Worm (Caenorhabditis elegans) whole organism, L2 larva: ENCODE measurements around the gene cpsf-3.

ENCODE experiments used
- C34F6.9 ChIP-seq: fragments of 150-350 bp; optimal IDR thresholded peaks from 2 replicates; lab custom pipeline; 2014; ENCODE audit warnings: missing biosample characterization, missing genetic modification characterization
- F13H6.1 ChIP-seq: sonication (generic microtip); optimal IDR thresholded peaks from 2 replicates; lab custom pipeline; 2016; ENCODE audit warnings: missing genetic modification characterization, missing compliant biosample characterization
- R02D3.7 ChIP-seq: fragments of 150-350 bp; optimal IDR thresholded peaks from 2 replicates; lab custom pipeline; 2014; ENCODE audit warnings: missing biosample characterization, missing genetic modification characterization
- Y55F3AM.14 ChIP-seq: fragments of 200-800 bp; sonication (Bioruptor generic); optimal IDR thresholded peaks from 2 replicates; lab custom pipeline; 2018; ENCODE audit warnings: mild to moderate bottlenecking, missing genetic modification characterization, missing compliant biosample characterization
- ZK546.5 ChIP-seq: sonication (generic microtip); optimal IDR thresholded peaks from 2 replicates; lab custom pipeline; 2017; ENCODE audit warnings: missing biosample characterization, missing genetic modification characterization
- alr-1 ChIP-seq: fragments of 150-350 bp; optimal IDR thresholded peaks from 2 replicates; lab custom pipeline; 2014; ENCODE audit warnings: missing biosample characterization, missing genetic modification characterization
- aly-2 ChIP-seq: fragments of 150-350 bp; optimal IDR thresholded peaks from 2 replicates; lab custom pipeline; 2014; ENCODE audit warnings: missing biosample characterization, missing genetic modification characterization
- ama-1 ChIP-seq: fragments of 150-350 bp; optimal IDR thresholded peaks from 2 replicates; lab custom pipeline; 2018; ENCODE audit warnings: inconsistent platforms
- blmp-1 ChIP-seq: sonication (generic microtip); optimal IDR thresholded peaks from 2 replicates; lab custom pipeline; 2017; ENCODE audit warnings: missing genetic modification characterization, mild to moderate bottlenecking, missing compliant biosample characterization, antibody characterized with exemption, moderate library complexity; ENCODE audit not compliant: insufficient read depth
- ceh-16 ChIP-seq: fragments of 150-350 bp; optimal IDR thresholded peaks from 2 replicates; lab custom pipeline; 2014; ENCODE audit warnings: missing biosample characterization, missing genetic modification characterization
- ceh-82 ChIP-seq: fragments of 150-350 bp; optimal IDR thresholded peaks from 2 replicates; lab custom pipeline; 2014; ENCODE audit warnings: missing biosample characterization, missing genetic modification characterization
- crh-2 ChIP-seq: sonication (generic microtip); optimal IDR thresholded peaks from 2 replicates; lab custom pipeline; 2017; ENCODE audit warnings: missing biosample characterization, missing genetic modification characterization
- egl-27 ChIP-seq: sonication (generic microtip); optimal IDR thresholded peaks from 3 replicates; lab custom pipeline; 2017; ENCODE audit warnings: missing biosample characterization, missing genetic modification reagents, missing genetic modification characterization
- elt-1 ChIP-seq: fragments of 150-350 bp; optimal IDR thresholded peaks from 2 replicates; lab custom pipeline; 2014; ENCODE audit warnings: missing biosample characterization, missing genetic modification characterization
- elt-3 ChIP-seq: sonication (generic microtip); optimal IDR thresholded peaks from 2 replicates; lab custom pipeline; 2017; ENCODE audit warnings: missing biosample characterization, missing genetic modification characterization
- fos-1 ChIP-seq: fragments of 150-350 bp; optimal IDR thresholded peaks from 2 replicates; lab custom pipeline; 2014; ENCODE audit warnings: missing biosample characterization, missing genetic modification characterization
- gmeb-1 ChIP-seq: fragments of 150-350 bp; optimal IDR thresholded peaks from 2 replicates; lab custom pipeline; 2014; ENCODE audit warnings: missing biosample characterization, missing genetic modification characterization
- lin-11 ChIP-seq: fragments of 150-350 bp; sonication (generic microtip); optimal IDR thresholded peaks from 2 replicates; lab custom pipeline; 2014; ENCODE audit warnings: missing biosample characterization, missing genetic modification characterization, inconsistent platforms, mixed read lengths
- lin-13 ChIP-seq: fragments of 150-350 bp; optimal IDR thresholded peaks from 2 replicates; lab custom pipeline; 2014; ENCODE audit warnings: missing biosample characterization, missing genetic modification reagents, missing genetic modification characterization
- lsy-2 ChIP-seq, 2 experiments: fragments of 150-350 bp in 1 of 2; sonication (generic microtip) in 1 of 2; optimal IDR thresholded peaks; 2 replicates each; lab custom pipeline; 2014 to 2017; ENCODE audit warnings: missing biosample characterization in 2 of 2, missing genetic modification characterization in 2 of 2
- mab-5 ChIP-seq: fragments of 150-350 bp; optimal IDR thresholded peaks from 2 replicates; lab custom pipeline; 2014; ENCODE audit warnings: missing biosample characterization, missing genetic modification characterization
- mbf-1 ChIP-seq: sonication (generic microtip); optimal IDR thresholded peaks from 2 replicates; lab custom pipeline; 2017; ENCODE audit warnings: missing biosample characterization, missing genetic modification characterization
- mdl-1 ChIP-seq, 2 experiments: fragments of 150-350 bp in 1 of 2; sonication (generic microtip) in 1 of 2; optimal IDR thresholded peaks; 2 replicates each; lab custom pipeline; 2017; ENCODE audit warnings: missing biosample characterization in 2 of 2, missing genetic modification characterization in 2 of 2
- nhr-10 ChIP-seq: sonication (generic microtip); optimal IDR thresholded peaks from 2 replicates; lab custom pipeline; 2017; ENCODE audit warnings: missing biosample characterization, missing genetic modification characterization
- nhr-11 ChIP-seq: fragments of 150-350 bp; optimal IDR thresholded peaks from 2 replicates; lab custom pipeline; 2014; ENCODE audit warnings: missing biosample characterization, missing genetic modification characterization
- nhr-12 ChIP-seq: fragments of 150-350 bp; optimal IDR thresholded peaks from 2 replicates; lab custom pipeline; 2014; ENCODE audit warnings: missing biosample characterization, missing genetic modification characterization
- nhr-129 ChIP-seq: fragments of 150-350 bp; optimal IDR thresholded peaks from 2 replicates; lab custom pipeline; 2014; ENCODE audit warnings: missing biosample characterization, missing genetic modification characterization
- nhr-21 ChIP-seq: fragments of 150-350 bp; optimal IDR thresholded peaks from 2 replicates; lab custom pipeline; 2014; ENCODE audit warnings: missing biosample characterization, missing genetic modification characterization
- nhr-237 ChIP-seq: fragments of 150-350 bp; optimal IDR thresholded peaks from 2 replicates; lab custom pipeline; 2014; ENCODE audit warnings: missing biosample characterization, missing genetic modification characterization
- nhr-25 ChIP-seq: fragments of 150-350 bp; sonication (generic microtip); optimal IDR thresholded peaks from 3 replicates; lab custom pipeline; 2014; ENCODE audit warnings: missing biosample characterization, missing genetic modification characterization
- nhr-6 ChIP-seq: fragments of 150-350 bp; optimal IDR thresholded peaks from 2 replicates; lab custom pipeline; 2014; ENCODE audit warnings: missing biosample characterization, missing genetic modification characterization
- peb-1 ChIP-seq: fragments of 150-350 bp; optimal IDR thresholded peaks from 2 replicates; lab custom pipeline; 2014; ENCODE audit warnings: missing biosample characterization, missing genetic modification characterization
- skn-1 ChIP-seq: sonication (generic microtip); optimal IDR thresholded peaks from 2 replicates; lab custom pipeline; 2017; ENCODE audit warnings: missing biosample characterization, missing genetic modification characterization
- sma-3 ChIP-seq: sonication (generic microtip); optimal IDR thresholded peaks from 2 replicates; lab custom pipeline; 2016; ENCODE audit warnings: missing genetic modification reagents, missing genetic modification characterization, missing compliant biosample characterization
- sma-9 ChIP-seq, 2 experiments: fragments of 150-350 bp in 1 of 2; sonication (generic microtip) in 1 of 2; optimal IDR thresholded peaks; 2 replicates each; lab custom pipeline; 2014 to 2016; ENCODE audit warnings: missing genetic modification characterization in 2 of 2, mild to moderate bottlenecking in 1 of 2, missing biosample characterization in 1 of 2, missing compliant biosample characterization in 1 of 2, missing genetic modification reagents in 1 of 2, moderate library complexity in 1 of 2
- snpc-4 ChIP-seq: fragments of 150-350 bp; optimal IDR thresholded peaks from 2 replicates; lab custom pipeline; 2014; ENCODE audit warnings: missing biosample characterization, missing genetic modification characterization
- unc-39 ChIP-seq: fragments of 150-350 bp; optimal IDR thresholded peaks from 2 replicates; lab custom pipeline; 2014; ENCODE audit warnings: missing biosample characterization, missing genetic modification characterization
- unc-55 ChIP-seq: fragments of 150-350 bp; sonication (generic microtip); optimal IDR thresholded peaks from 3 replicates; lab custom pipeline; 2014; ENCODE audit warnings: missing biosample characterization, missing genetic modification reagents, missing genetic modification characterization
- unc-62 ChIP-seq: fragments of 150-350 bp; optimal IDR thresholded peaks from 2 replicates; lab custom pipeline; 2014; ENCODE audit warnings: missing biosample characterization, missing genetic modification reagents, missing genetic modification characterization
- zag-1 ChIP-seq: fragments of 150-350 bp; optimal IDR thresholded peaks from 2 replicates; lab custom pipeline; 2014; ENCODE audit warnings: missing biosample characterization, missing genetic modification characterization
- ztf-1 ChIP-seq: fragments of 200-800 bp; sonication (Bioruptor generic); conservative IDR thresholded peaks from 2 replicates; pipeline ENCODE4 v1.3.6; 2022; ENCODE audit warnings: missing genetic modification characterization, missing compliant biosample characterization
- ztf-11 ChIP-seq: sonication (generic microtip); optimal IDR thresholded peaks from 2 replicates; lab custom pipeline; 2017; ENCODE audit warnings: missing biosample characterization, missing genetic modification characterization
- ztf-4 ChIP-seq: fragments of 150-350 bp; optimal IDR thresholded peaks from 2 replicates; lab custom pipeline; 2014; ENCODE audit warnings: missing biosample characterization, missing genetic modification characterization

Gene cpsf-3

ce11 chrIV:13272494-13272893 lies 10.2 kb downstream of the cpsf-3 start, which contains the start of gene unc-26:
Gene unc-26, minus strand, starts transcription at chrIV:13272516.
- TF ChIP-seq nhr-10 (no peak), Y55F3AM.14 (GFP tag; lab: Kevin White, UChicago) (no peak), F13H6.1 (peak; percentile 10), sma-3 (no peak), unc-39 (tag; lab: Kevin White, UChicago) (no peak), nhr-25 (tag; lab: Kevin White, UChicago) (no peak), crh-2 (tag; lab: Kevin White, UChicago) (no peak), nhr-12 (tag; lab: Kevin White, UChicago) (no peak), peb-1 (tag; lab: Kevin White, UChicago) (no peak), ZK546.5 (no peak), ama-1 (no peak), mab-5 (peak; percentile 35), mbf-1 (tag; lab: Kevin White, UChicago) (no peak), C34F6.9 (tag; lab: Kevin White, UChicago) (peak; percentile 40), unc-62 (GFP tag; lab: Kevin White, UChicago) (no peak), nhr-129 (tag; lab: Kevin White, UChicago) (peak; percentile 59), sma-9 (GFP tag; optimal IDR thresholded peaks at IDR 0.05; lab: Kevin White, UChicago) (no peak), sma-9 (tag; optimal IDR thresholded peaks at IDR 0.05; lab: Kevin White, UChicago) (no peak), ztf-11 (no peak), elt-1 (tag; lab: Kevin White, UChicago) (no peak), gmeb-1 (tag; lab: Kevin White, UChicago) (no peak), R02D3.7 (tag; lab: Kevin White, UChicago) (no peak), elt-3 (no peak), snpc-4 (tag; lab: Kevin White, UChicago) (no peak), lin-13 (no peak), nhr-6 (no peak), lin-11 (no peak), mdl-1 (tag; optimal IDR thresholded peaks at IDR 0.05; lab: Kevin White, UChicago) (no peak), zag-1 (peak; percentile 31), unc-55 (GFP tag; lab: Kevin White, UChicago) (peak; percentile 82), lsy-2 (tag; optimal IDR thresholded peaks at IDR 0.05; lab: Kevin White, UChicago) (peak in 1 of 2 experiments; percentile 60), nhr-11 (no peak), alr-1 (tag; lab: Kevin White, UChicago) (no peak), blmp-1 (tag; lab: Kevin White, UChicago) (no peak), ztf-4 (tag; lab: Kevin White, UChicago) (no peak), nhr-237 (no peak), skn-1 (tag; lab: Kevin White, UChicago) (no peak)

ce11 chrIV:13268385-13268784 lies 14.3 kb downstream of the cpsf-3 start:
- TF ChIP-seq alr-1 (tag; lab: Kevin White, UChicago) = no peak
- no peak for TF ChIP-seq nhr-6
- no peak for TF ChIP-seq peb-1 (tag; lab: Kevin White, UChicago)
- TF ChIP-seq ZK546.5 = no peak
- TF ChIP-seq aly-2 = no peak
- TF ChIP-seq ztf-11 = no peak
- TF ChIP-seq gmeb-1 (tag; lab: Kevin White, UChicago) = no peak
- TF ChIP-seq unc-62 (GFP tag; lab: Kevin White, UChicago) = no peak
- no peak for TF ChIP-seq elt-1 (tag; lab: Kevin White, UChicago)
- no peak for TF ChIP-seq unc-39 (tag; lab: Kevin White, UChicago)
- TF ChIP-seq mbf-1 (tag; lab: Kevin White, UChicago) = no peak
- no peak for TF ChIP-seq crh-2 (tag; lab: Kevin White, UChicago)
- no peak for TF ChIP-seq R02D3.7 (tag; lab: Kevin White, UChicago)
- TF ChIP-seq nhr-129 (tag; lab: Kevin White, UChicago) = no peak
- TF ChIP-seq egl-27 = no peak
- TF ChIP-seq mab-5 = no peak
- TF ChIP-seq nhr-21 = no peak
- TF ChIP-seq fos-1 (tag; lab: Kevin White, UChicago) = no peak
- TF ChIP-seq ceh-82 = no peak
- no peak for TF ChIP-seq nhr-237

- TF ChIP-seq ceh-16 (tag; lab: Kevin White, UChicago) (no peak), ztf-1 (no peak), lsy-2 (tag; optimal IDR thresholded peaks at IDR 0.05; lab: Kevin White, UChicago) (no peak), gmeb-1 (tag; lab: Kevin White, UChicago) (no peak), blmp-1 (tag; lab: Kevin White, UChicago) (no peak)
These were observed 20.9 kb downstream of the cpsf-3 start for ce11 chrIV:13261778-13262177.
